Worm (Caenorhabditis elegans) whole organism, L2 larva: ENCODE measurements around the gene ZK1248.19.

Experiments used
- C34F6.9 ChIP-seq: fragments of 150-350 bp; optimal IDR thresholded peaks from 2 replicates; lab custom pipeline; 2014; ENCODE audit warnings: missing biosample characterization, missing genetic modification characterization
- R02D3.7 ChIP-seq: fragments of 150-350 bp; optimal IDR thresholded peaks from 2 replicates; lab custom pipeline; 2014; ENCODE audit warnings: missing biosample characterization, missing genetic modification characterization
- ama-1 ChIP-seq: fragments of 150-350 bp; optimal IDR thresholded peaks from 2 replicates; lab custom pipeline; 2018; ENCODE audit warnings: inconsistent platforms
- blmp-1 ChIP-seq: sonication (generic microtip); optimal IDR thresholded peaks from 2 replicates; lab custom pipeline; 2017; ENCODE audit warnings: missing genetic modification characterization, mild to moderate bottlenecking, missing compliant biosample characterization, antibody characterized with exemption, moderate library complexity; ENCODE audit not compliant: insufficient read depth
- lsy-2 ChIP-seq, 2 experiments: fragments of 150-350 bp in 1 of 2; sonication (generic microtip) in 1 of 2; optimal IDR thresholded peaks; 2 replicates each; lab custom pipeline; 2014 to 2017; ENCODE audit warnings: missing biosample characterization in 2 of 2, missing genetic modification characterization in 2 of 2
- nhr-12 ChIP-seq: fragments of 150-350 bp; optimal IDR thresholded peaks from 2 replicates; lab custom pipeline; 2014; ENCODE audit warnings: missing biosample characterization, missing genetic modification characterization
- nhr-237 ChIP-seq: fragments of 150-350 bp; optimal IDR thresholded peaks from 2 replicates; lab custom pipeline; 2014; ENCODE audit warnings: missing biosample characterization, missing genetic modification characterization
- unc-39 ChIP-seq: fragments of 150-350 bp; optimal IDR thresholded peaks from 2 replicates; lab custom pipeline; 2014; ENCODE audit warnings: missing biosample characterization, missing genetic modification characterization

ce11 chrII:5854122-5854521 is 14.9 kb upstream of the ZK1248.19 start, which contains the start of gene H41C03.1:
- TF ChIP-seq ama-1 (no peak), lsy-2 (tag; optimal IDR thresholded peaks at IDR 0.05; lab: Kevin White, UChicago) (no peak), unc-39 (tag; lab: Kevin White, UChicago) (no peak), nhr-237 (tag; lab: Kevin White, UChicago) (no peak), nhr-12 (tag; lab: Kevin White, UChicago) (no peak), R02D3.7 (tag; lab: Kevin White, UChicago) (no peak), C34F6.9 (tag; lab: Kevin White, UChicago) (no peak), blmp-1 (tag; lab: Kevin White, UChicago) (no peak)
